Fruit fly (Drosophila melanogaster) whole organism, embryonic: Measurements from ENCODE around the gene CG13991.
A peak's percentile ranks its signal among the peaks of the same experiment; 100 is the strongest.

Experiments
- Ada2b ChIP-seq: fragments of 200-800 bp; sonication (Bioruptor generic); IDR thresholded peaks from 2 replicates; pipeline ENCODE4 v1.3.6; 2022; ENCODE audit warnings: missing biosample characterization, missing genetic modification characterization
- Adf1 ChIP-seq: fragments of 200-800 bp; sonication (Bioruptor generic); IDR thresholded peaks from 2 replicates; pipeline ENCODE4 v1.3.6; 2022; ENCODE audit warnings: missing biosample characterization, missing genetic modification characterization
- BEAF-32 ChIP-seq: fragments of 200-800 bp; sonication (Bioruptor generic); optimal IDR thresholded peaks from 3 replicates; lab custom pipeline; 2017; ENCODE audit warnings: missing biosample characterization, missing genetic modification characterization, mild to moderate bottlenecking, moderate library complexity, missing genetic modification reagents
- CG10267 ChIP-seq: fragments of 200-800 bp; sonication (Bioruptor generic); optimal IDR thresholded peaks from 2 replicates; lab custom pipeline; 2018; ENCODE audit warnings: missing biosample characterization, mild to moderate bottlenecking, missing genetic modification characterization, moderate library complexity
- CG12071 ChIP-seq: fragments of 200-800 bp; sonication (Bioruptor generic); optimal IDR thresholded peaks from 3 replicates; lab custom pipeline; 2018; ENCODE audit warnings: missing biosample characterization, mild to moderate bottlenecking, missing genetic modification characterization
- CG1233 ChIP-seq: fragments of 200-800 bp; sonication (Bioruptor generic); optimal IDR thresholded peaks from 4 replicates; lab custom pipeline; 2018; ENCODE audit warnings: missing biosample characterization, mild to moderate bottlenecking, missing genetic modification characterization
- CG12391 ChIP-seq: fragments of 200-800 bp; sonication (Bioruptor generic); optimal IDR thresholded peaks from 3 replicates; lab custom pipeline; 2018; ENCODE audit warnings: missing biosample characterization, mild to moderate bottlenecking, missing genetic modification characterization, moderate library complexity
- CG13287 ChIP-seq: fragments of 200-800 bp; sonication (Bioruptor generic); IDR thresholded peaks from 2 replicates; pipeline ENCODE4 v1.3.6; 2022; ENCODE audit warnings: missing biosample characterization, missing genetic modification characterization; ENCODE audit not compliant: partially characterized antibody
- CG13624 ChIP-seq: fragments of 200-800 bp; sonication (Bioruptor generic); optimal IDR thresholded peaks from 2 replicates; lab custom pipeline; 2016; ENCODE audit warnings: missing biosample characterization, missing genetic modification characterization
- CG14965 ChIP-seq: fragments of 200-800 bp; sonication (Bioruptor generic); optimal IDR thresholded peaks from 2 replicates; lab custom pipeline; 2016; ENCODE audit warnings: missing biosample characterization, missing genetic modification characterization, borderline replicate concordance
- CG1647 ChIP-seq: fragments of 200-800 bp; sonication (Bioruptor generic); optimal IDR thresholded peaks from 3 replicates; lab custom pipeline; 2016; ENCODE audit warnings: missing biosample characterization, missing genetic modification characterization
- CG17829 ChIP-seq: fragments of 200-800 bp; optimal IDR thresholded peaks from 2 replicates; lab custom pipeline; 2019; ENCODE audit warnings: missing biosample characterization, mild to moderate bottlenecking, missing genetic modification characterization, moderate library complexity
- CG1832 ChIP-seq: fragments of 200-800 bp; sonication (Bioruptor generic); optimal IDR thresholded peaks from 2 replicates; lab custom pipeline; 2017; ENCODE audit warnings: missing biosample characterization, mild to moderate bottlenecking, missing genetic modification characterization, inconsistent platforms
- CG2116 ChIP-seq: fragments of 200-800 bp; sonication (Bioruptor generic); optimal IDR thresholded peaks from 3 replicates; lab custom pipeline; 2018; ENCODE audit warnings: missing biosample characterization, mild to moderate bottlenecking, missing genetic modification characterization
- CG31388 ChIP-seq: fragments of 200-800 bp; sonication (Bioruptor generic); optimal IDR thresholded peaks from 2 replicates; lab custom pipeline; 2016; ENCODE audit warnings: missing biosample characterization, missing genetic modification characterization
- CG34376 ChIP-seq: fragments of 200-800 bp; sonication (Bioruptor generic); optimal IDR thresholded peaks from 2 replicates; lab custom pipeline; 2018; ENCODE audit warnings: missing biosample characterization, mild to moderate bottlenecking, missing genetic modification characterization
- CG3995 ChIP-seq: fragments of 200-800 bp; sonication (Bioruptor generic); optimal IDR thresholded peaks from 3 replicates; lab custom pipeline; 2016; ENCODE audit warnings: missing biosample characterization, missing genetic modification characterization
- CG4282 ChIP-seq: fragments of 200-800 bp; sonication (Bioruptor generic); optimal IDR thresholded peaks from 2 replicates; lab custom pipeline; 2016; ENCODE audit warnings: missing biosample characterization, missing genetic modification characterization
- CG4854 ChIP-seq: fragments of 200-800 bp; sonication (Bioruptor generic); optimal IDR thresholded peaks from 2 replicates; lab custom pipeline; 2016; ENCODE audit warnings: missing biosample characterization, missing genetic modification characterization, inconsistent platforms
- CG7928 ChIP-seq: fragments of 200-800 bp; sonication (Bioruptor generic); optimal IDR thresholded peaks from 2 replicates; lab custom pipeline; 2017; ENCODE audit warnings: missing biosample characterization, mild to moderate bottlenecking, missing genetic modification characterization
- CG8924 ChIP-seq: fragments of 200-800 bp; optimal IDR thresholded peaks from 3 replicates; lab custom pipeline; 2019; ENCODE audit warnings: missing biosample characterization, mild to moderate bottlenecking, missing genetic modification characterization, moderate library complexity
- CG9437 ChIP-seq: fragments of 200-800 bp; sonication (Bioruptor generic); optimal IDR thresholded peaks from 2 replicates; lab custom pipeline; 2018; ENCODE audit warnings: missing biosample characterization, mild to moderate bottlenecking, missing genetic modification characterization
- CG9797 ChIP-seq: fragments of 200-800 bp; sonication (Bioruptor generic); optimal IDR thresholded peaks from 3 replicates; lab custom pipeline; 2018; ENCODE audit warnings: missing biosample characterization, mild to moderate bottlenecking, missing genetic modification characterization
- Drgx ChIP-seq: fragments of 200-800 bp; sonication (Bioruptor generic); IDR thresholded peaks from 2 replicates; pipeline ENCODE4 v1.3.6; 2022; ENCODE audit warnings: missing biosample characterization, missing genetic modification characterization
- ERR ChIP-seq: fragments of 200-800 bp; sonication (Bioruptor generic); optimal IDR thresholded peaks from 2 replicates; lab custom pipeline; 2016; ENCODE audit warnings: missing biosample characterization, missing genetic modification characterization
- Elba2 ChIP-seq: fragments of 200-800 bp; sonication (Bioruptor generic); optimal IDR thresholded peaks from 3 replicates; lab custom pipeline; 2016; ENCODE audit warnings: missing biosample characterization, missing genetic modification characterization
- HLH54F ChIP-seq: fragments of 200-800 bp; sonication (Bioruptor generic); optimal IDR thresholded peaks from 3 replicates; lab custom pipeline; 2016; ENCODE audit warnings: missing biosample characterization, missing genetic modification characterization
- Hand ChIP-seq: fragments of 200-800 bp; sonication (Bioruptor generic); optimal IDR thresholded peaks from 2 replicates; lab custom pipeline; 2017; ENCODE audit warnings: mild to moderate bottlenecking, missing biosample characterization, missing genetic modification reagents, missing genetic modification characterization
- Hr3 ChIP-seq: fragments of 200-800 bp; sonication (Bioruptor generic); optimal IDR thresholded peaks from 3 replicates; lab custom pipeline; 2016; ENCODE audit warnings: missing biosample characterization, missing genetic modification characterization
- Lhr ChIP-seq: fragments of 200-800 bp; sonication (Bioruptor generic); optimal IDR thresholded peaks from 3 replicates; lab custom pipeline; 2017; ENCODE audit warnings: mild to moderate bottlenecking, missing biosample characterization, missing genetic modification reagents, missing genetic modification characterization
- Myb ChIP-seq: fragments of 200-800 bp; sonication (Bioruptor generic); optimal IDR thresholded peaks from 2 replicates; lab custom pipeline; 2016; ENCODE audit warnings: missing biosample characterization, missing genetic modification characterization
- Nf-YB ChIP-seq: fragments of 200-800 bp; sonication (Bioruptor generic); optimal IDR thresholded peaks from 3 replicates; lab custom pipeline; 2019; ENCODE audit warnings: missing biosample characterization, mild to moderate bottlenecking, missing genetic modification characterization, moderate library complexity
- Rfx ChIP-seq: fragments of 200-800 bp; sonication (Bioruptor generic); IDR thresholded peaks from 2 replicates; pipeline ENCODE4 v1.3.6; 2022; ENCODE audit warnings: missing biosample characterization, missing genetic modification characterization
- Stat92E ChIP-seq, 3 experiments: fragments of >200 bp in 2 of 3; fragments of 200-800 bp in 1 of 3; sonication (Bioruptor generic) in 1 of 3; optimal IDR thresholded peaks; 2 replicates each; lab custom pipeline; 2017 to 2019; ENCODE audit warnings: missing biosample characterization in 3 of 3, missing genetic modification characterization in 3 of 3, mild to moderate bottlenecking in 1 of 3, moderate library complexity in 1 of 3
- Xrp1 ChIP-seq: fragments of 200-800 bp; sonication (Bioruptor generic); IDR thresholded peaks from 2 replicates; pipeline ENCODE4 v1.3.6; 2022; ENCODE audit warnings: missing biosample characterization, missing genetic modification characterization
- ato ChIP-seq: fragments of 200-800 bp; sonication (Bioruptor generic); IDR thresholded peaks from 2 replicates; pipeline ENCODE4 v1.3.6; 2022; ENCODE audit warnings: missing biosample characterization, missing genetic modification characterization; ENCODE audit not compliant: partially characterized antibody
- cas ChIP-seq: fragments of 200-800 bp; sonication (Bioruptor generic); IDR thresholded peaks from 2 replicates; pipeline ENCODE4 v1.3.6; 2022; ENCODE audit warnings: missing biosample characterization, missing genetic modification characterization
- chinmo ChIP-seq: fragments of 200-800 bp; sonication (Bioruptor generic); IDR thresholded peaks from 4 replicates; pipeline ENCODE4 v1.3.6; 2022; ENCODE audit warnings: missing biosample characterization, missing genetic modification characterization; ENCODE audit not compliant: partially characterized antibody
- dm ChIP-seq: fragments of 200-800 bp; sonication (Bioruptor generic); optimal IDR thresholded peaks from 3 replicates; lab custom pipeline; 2016; ENCODE audit warnings: missing biosample characterization, missing genetic modification characterization
- kay ChIP-seq: fragments of 200-800 bp; sonication (Bioruptor generic); optimal IDR thresholded peaks from 2 replicates; lab custom pipeline; 2016; ENCODE audit warnings: missing biosample characterization, missing genetic modification characterization
- knrl ChIP-seq: fragments of 200-800 bp; sonication (Bioruptor generic); IDR thresholded peaks from 3 replicates; pipeline ENCODE4 v1.3.6; 2022; ENCODE audit warnings: missing biosample characterization, missing genetic modification characterization; ENCODE audit not compliant: partially characterized antibody
- mld ChIP-seq: fragments of 200-800 bp; sonication (Bioruptor generic); IDR thresholded peaks from 3 replicates; pipeline ENCODE4 v1.3.6; 2022; ENCODE audit warnings: missing biosample characterization, missing genetic modification characterization; ENCODE audit not compliant: partially characterized antibody
- odd ChIP-seq: fragments of 200-800 bp; sonication (Bioruptor generic); optimal IDR thresholded peaks from 2 replicates; lab custom pipeline; 2017; ENCODE audit warnings: missing biosample characterization, mild to moderate bottlenecking, missing genetic modification characterization
- ranshi ChIP-seq: fragments of 200-800 bp; sonication (Bioruptor generic); IDR thresholded peaks from 2 replicates; pipeline ENCODE4 v1.3.6; 2022; ENCODE audit warnings: missing biosample characterization, missing genetic modification characterization
- stwl ChIP-seq: fragments of 200-800 bp; sonication (Bioruptor generic); optimal IDR thresholded peaks from 3 replicates; lab custom pipeline; 2018; ENCODE audit warnings: missing biosample characterization, mild to moderate bottlenecking, missing genetic modification characterization, moderate library complexity
- tin ChIP-seq: fragments of 200-800 bp; sonication (Bioruptor generic); optimal IDR thresholded peaks from 3 replicates; lab custom pipeline; 2016; ENCODE audit warnings: missing biosample characterization, missing genetic modification characterization
- tup ChIP-seq: fragments of 200-800 bp; sonication (Bioruptor generic); optimal IDR thresholded peaks from 2 replicates; lab custom pipeline; 2016; ENCODE audit warnings: missing biosample characterization, mild to moderate bottlenecking, missing genetic modification characterization, moderate library complexity
- vvl ChIP-seq: fragments of 200-800 bp; sonication (Bioruptor generic); IDR thresholded peaks from 2 replicates; pipeline ENCODE4 v1.3.6; 2022; ENCODE audit warnings: missing biosample characterization, missing genetic modification characterization

CG13991 gene

DNA sequence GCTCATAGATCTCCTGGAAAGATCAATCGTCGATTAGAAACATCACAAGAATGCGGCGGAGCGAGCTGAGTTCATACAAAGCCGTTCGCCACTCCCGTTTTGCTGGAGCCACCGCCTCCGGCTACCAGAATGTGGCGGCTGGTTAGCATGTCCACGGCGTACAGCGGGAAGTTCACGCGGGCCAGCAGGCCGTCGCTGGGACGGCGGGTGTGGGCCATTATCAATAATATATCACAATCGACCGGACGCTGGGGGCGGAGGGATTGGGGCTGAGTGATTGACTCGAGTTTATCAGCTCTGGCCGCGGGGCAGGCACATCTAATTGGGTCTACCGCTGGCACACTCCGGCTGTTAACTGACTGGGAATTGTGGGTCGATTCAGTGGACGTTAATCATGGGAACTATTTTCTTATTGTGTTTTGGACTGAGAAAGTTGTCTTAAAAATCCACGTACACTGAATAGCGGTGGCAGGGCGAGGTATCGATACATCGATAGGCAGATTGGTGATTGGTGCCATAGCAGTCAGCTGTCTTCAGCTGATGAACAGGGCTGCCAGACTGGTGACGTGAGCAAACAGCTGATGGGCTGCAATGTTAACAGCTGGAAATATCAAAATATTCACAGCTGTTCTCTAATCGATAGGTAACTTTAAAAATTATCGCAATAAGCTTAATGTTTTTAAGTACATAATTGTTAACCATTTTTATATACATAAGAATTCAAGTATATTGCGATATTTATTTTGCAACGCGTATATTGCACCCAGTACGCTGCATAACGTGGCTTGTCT, 40.5 kb upstream of the CG13991 start, which contains the start of gene CG9175 (continued):
- TF ChIP-seq chinmo (GFP tag; lab: Robert Waterston, UW) (peak; percentile 99), ato (GFP tag; lab: Robert Waterston, UW) (peak; percentile 95), CG13287 (GFP tag; lab: Robert Waterston, UW) (peak; percentile 99), CG1233 (GFP tag; lab: Kevin White, UChicago) (no peak), Lhr (peak; percentile 83), CG31388 (GFP tag; lab: Kevin White, UChicago) (no peak), Adf1 (GFP tag; lab: Robert Waterston, UW) (peak; percentile 12; the same call in 1 of the 2 replicates), kay (GFP tag; lab: Kevin White, UChicago) (no peak), CG10267 (peak; percentile 59), Drgx (0 out of 2 replicates have a peak, but pooled peaks have one; percentile 24), CG4854 (peak; percentile 14), CG8924 (tag; lab: Kevin White, UChicago) (peak; percentile 72), CG14965 (no peak), mld (GFP tag; lab: Robert Waterston, UW) (peak; percentile 88), vvl (GFP tag; lab: Robert Waterston, UW) (peak; percentile 55; the same call in 1 of the 2 replicates), Myb (GFP tag; lab: Kevin White, UChicago) (peak; percentile 68), CG13624 (GFP tag; lab: Kevin White, UChicago) (peak; percentile 68), CG12391 (tag; lab: Kevin White, UChicago) (peak; percentile 58), tup (GFP tag; lab: Kevin White, UChicago) (no peak), CG12071 (GFP tag; lab: Kevin White, UChicago) (peak; percentile 18), Xrp1 (GFP tag; lab: Robert Waterston, UW) (0 out of 2 replicates have a peak, but pooled peaks have one; percentile 14), CG2116 (peak; percentile 78), CG17829 (peak; percentile 74), Elba2 (GFP tag; lab: Kevin White, UChicago) (peak; percentile 97), knrl (GFP tag; lab: Robert Waterston, UW) (peak; percentile 94), ranshi (GFP tag; lab: Robert Waterston, UW) (0 out of 2 replicates have a peak, but pooled peaks have one; percentile 23), Stat92E (GFP tag; optimal IDR thresholded peaks at IDR 0.05; lab: Kevin White, UChicago) (peak in 1 of 3 experiments; percentile 81), CG3995 (peak; percentile 40), odd (GFP tag; lab: Kevin White, UChicago) (no peak), tin (GFP tag; lab: Kevin White, UChicago) (peak; percentile 33), Hr3 (peak; percentile 5), CG34376 (peak; percentile 60), Rfx (GFP tag; lab: Robert Waterston, UW) (peak; percentile 66), CG9797 (GFP tag; lab: Kevin White, UChicago) (peak; percentile 57), Nf-YB (GFP tag; lab: Kevin White, UChicago) (peak; percentile 40), Hand (no peak), HLH54F (GFP tag; lab: Kevin White, UChicago) (peak; percentile 22), CG4282 (no peak), Ada2b (GFP tag; lab: Robert Waterston, UW) (no peak), dm (GFP tag; lab: Kevin White, UChicago) (peak; percentile 22), CG9437 (GFP tag; lab: Kevin White, UChicago) (no peak), BEAF-32 (peak; percentile 99), cas (GFP tag; lab: Robert Waterston, UW) (peak; percentile 58; the same call in 1 of the 2 replicates), ERR (GFP tag; lab: Kevin White, UChicago) (peak; percentile 42), CG7928 (no peak), CG1832 (no peak), CG1647 (peak; percentile 13), stwl (tag; lab: Kevin White, UChicago) (peak; percentile 94)
